Worm (Caenorhabditis elegans) whole organism, midembryonic: ENCODE measurements around the gene E02H4.5.
A peak's percentile ranks its signal among the peaks of the same experiment; 100 is the strongest.

Experiments
- T22C8.4 ChIP-seq: fragments of 200-800 bp; sonication (Bioruptor generic); IDR thresholded peaks from 2 replicates; pipeline ENCODE4 v1.3.6; 2022; ENCODE audit warnings: missing genetic modification characterization, missing compliant biosample characterization
- cog-1 ChIP-seq: sonication (generic microtip); optimal IDR thresholded peaks from 2 replicates; lab custom pipeline; 2016; ENCODE audit warnings: missing genetic modification characterization, missing compliant biosample characterization
- flt-1 ChIP-seq: fragments of 200-800 bp; sonication (Bioruptor generic); IDR thresholded peaks from 2 replicates; pipeline ENCODE4 v1.3.6; 2022; ENCODE audit warnings: missing genetic modification characterization, missing compliant biosample characterization
- klf-2 ChIP-seq: fragments of 200-800 bp; sonication (Bioruptor generic); conservative IDR thresholded peaks from 2 replicates; pipeline ENCODE4 v1.3.6; 2022; ENCODE audit warnings: missing genetic modification reagents, missing genetic modification characterization, missing compliant biosample characterization
- med-1 ChIP-seq: sonication (generic microtip); optimal IDR thresholded peaks from 2 replicates; lab custom pipeline; 2017; ENCODE audit warnings: missing genetic modification characterization, mild to moderate bottlenecking, missing compliant biosample characterization, antibody characterized with exemption, missing genetic modification reagents; ENCODE audit not compliant: insufficient read depth
- ref-1 ChIP-seq: fragments of 200-800 bp; sonication (Bioruptor generic); conservative IDR thresholded peaks from 2 replicates; pipeline ENCODE4 v1.3.6; 2022; ENCODE audit warnings: missing genetic modification reagents, missing genetic modification characterization, missing compliant biosample characterization
- tab-1 ChIP-seq: fragments of 200-800 bp; sonication (Bioruptor generic); IDR thresholded peaks from 2 replicates; pipeline ENCODE4 v1.3.6; 2022; ENCODE audit warnings: missing genetic modification characterization, missing compliant biosample characterization
- ztf-23 ChIP-seq: fragments of 200-800 bp; sonication (Bioruptor generic); IDR thresholded peaks from 2 replicates; pipeline ENCODE4 v1.3.6; 2022; ENCODE audit warnings: missing genetic modification reagents, missing genetic modification characterization, missing compliant biosample characterization
- ztf-29 ChIP-seq: fragments of 200-800 bp; sonication (Bioruptor generic); IDR thresholded peaks from 2 replicates; pipeline ENCODE4 v1.3.6; 2022; ENCODE audit warnings: missing genetic modification reagents, missing genetic modification characterization, missing compliant biosample characterization

Gene E02H4.5

ce11 chrX:14255031-14255430 is at the start of gene E02H4.5:
E02H4.5 (minus strand) TSS chrX:14255131.
- TF ChIP-seq ztf-29 (GFP tag; lab: Robert Waterston, UW) (no peak), cog-1 (tag; lab: Kevin White, UChicago) (no peak), ztf-23 (GFP tag; lab: Robert Waterston, UW) (no peak), flt-1 (GFP tag; lab: Robert Waterston, UW) (no peak), ref-1 (GFP tag; lab: Robert Waterston, UW) (no peak), med-1 (no peak), T22C8.4 (GFP tag; lab: Robert Waterston, UW) (no peak), klf-2 (GFP tag; lab: Robert Waterston, UW) (no peak), tab-1 (GFP tag; lab: Robert Waterston, UW) (no peak)

- TF ChIP-seq klf-2 (GFP tag; lab: Robert Waterston, UW): no peak
- no peak for TF ChIP-seq ztf-23 (GFP tag; lab: Robert Waterston, UW)
- no peak for TF ChIP-seq ref-1 (GFP tag; lab: Robert Waterston, UW)
- no peak for TF ChIP-seq tab-1 (GFP tag; lab: Robert Waterston, UW)
- no peak for TF ChIP-seq ztf-29 (GFP tag; lab: Robert Waterston, UW)
- no peak for TF ChIP-seq flt-1 (GFP tag; lab: Robert Waterston, UW)
- TF ChIP-seq T22C8.4 (GFP tag; lab: Robert Waterston, UW): no peak
- TF ChIP-seq med-1: no peak
Measured at ce11 chrX:14303078-14303477, 48.1 kb upstream of the E02H4.5 start, which contains the start of gene C11H1.5. C11H1.5 (minus strand) TSS chrX:14303178.

DNA sequence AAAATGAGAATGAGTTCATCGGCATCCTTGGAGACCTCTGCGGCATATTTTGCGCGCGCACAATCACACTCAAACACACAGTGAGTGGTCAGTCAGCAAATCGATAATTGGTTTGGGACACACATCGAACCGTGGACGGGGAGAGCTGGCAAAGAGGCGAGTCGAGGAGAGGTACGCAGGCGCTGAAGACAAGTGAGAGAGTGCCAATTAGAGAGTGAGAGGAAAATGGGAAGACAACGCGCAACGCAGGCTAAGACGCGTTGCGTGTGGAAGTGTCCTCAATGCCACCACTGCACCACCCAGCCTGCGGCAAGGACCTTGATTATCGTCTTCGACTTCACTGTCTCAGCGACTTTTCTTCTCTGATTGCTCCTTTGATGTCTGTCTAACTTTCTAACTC is 42.3 kb upstream of the E02H4.5 start:
- peak; percentile 24 for TF ChIP-seq cog-1 (tag; lab: Kevin White, UChicago)
- TF ChIP-seq ztf-23 (GFP tag; lab: Robert Waterston, UW): 0 out of 2 replicates have a peak, but pooled peaks have one; percentile 17
- no peak for TF ChIP-seq klf-2 (GFP tag; lab: Robert Waterston, UW)
- TF ChIP-seq T22C8.4 (GFP tag; lab: Robert Waterston, UW): peak; percentile 93
- peak; percentile 82 for TF ChIP-seq flt-1 (GFP tag; lab: Robert Waterston, UW)

DNA sequence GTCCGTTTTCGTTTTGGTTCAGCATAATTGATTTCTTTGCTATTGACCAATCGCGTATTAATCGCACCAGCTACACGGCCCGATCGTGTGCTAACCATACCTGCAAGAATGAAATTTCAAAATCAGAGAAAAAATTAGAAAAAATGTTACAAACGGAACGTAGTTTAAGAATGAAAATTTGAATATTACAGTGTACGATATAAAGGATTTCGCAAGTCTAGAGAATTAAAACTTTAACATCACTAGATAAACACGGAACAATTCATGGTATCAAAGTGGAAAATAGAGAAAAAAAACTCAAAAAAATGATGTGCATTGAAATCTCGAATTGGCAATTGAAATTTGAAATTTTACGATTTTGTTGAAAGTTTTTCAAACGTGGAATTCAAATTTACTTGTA is 41.6 kb upstream of the E02H4.5 start, which contains the start of gene madd-3:
Gene madd-3, minus strand, starts transcription at position 101 of the 400 bp plus-strand sequence.
- no peak for TF ChIP-seq flt-1 (GFP tag; lab: Robert Waterston, UW)
- no peak for TF ChIP-seq med-1
- no peak for TF ChIP-seq cog-1 (tag; lab: Kevin White, UChicago)
- TF ChIP-seq ztf-23 (GFP tag; lab: Robert Waterston, UW): no peak
- no peak for TF ChIP-seq T22C8.4 (GFP tag; lab: Robert Waterston, UW)
- no peak for TF ChIP-seq ref-1 (GFP tag; lab: Robert Waterston, UW)

DNA sequence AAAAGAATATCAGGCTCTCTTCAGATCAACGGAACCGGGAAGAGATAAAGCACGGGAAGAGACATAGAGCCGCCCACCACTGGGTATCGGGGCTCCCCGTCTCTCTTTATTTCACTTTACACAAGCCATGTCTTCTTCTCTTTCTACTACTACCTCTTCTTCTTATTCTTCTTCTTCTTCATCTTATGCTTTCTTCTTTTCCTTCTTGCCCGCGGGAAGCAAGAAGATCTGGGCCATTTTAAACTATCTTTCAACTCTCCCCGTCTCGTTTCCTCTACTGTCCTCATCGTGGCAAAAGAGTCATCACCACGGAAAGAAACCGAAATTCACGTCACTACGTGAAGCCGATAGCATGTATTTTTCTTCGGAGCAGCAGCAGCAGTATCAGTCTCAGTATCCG is 37.7 kb upstream of the E02H4.5 start:
- TF ChIP-seq cog-1 (tag; lab: Kevin White, UChicago) (no peak), klf-2 (GFP tag; lab: Robert Waterston, UW) (no peak), ztf-29 (GFP tag; lab: Robert Waterston, UW) (no peak), ref-1 (GFP tag; lab: Robert Waterston, UW) (no peak), flt-1 (GFP tag; lab: Robert Waterston, UW) (no peak), tab-1 (GFP tag; lab: Robert Waterston, UW) (no peak), ztf-23 (GFP tag; lab: Robert Waterston, UW) (no peak), T22C8.4 (GFP tag; lab: Robert Waterston, UW) (no peak), med-1 (no peak)

- TF ChIP-seq ref-1 (GFP tag; lab: Robert Waterston, UW): no peak
- no peak for TF ChIP-seq med-1
Measured at ce11 chrX:14289993-14290392, 35.1 kb upstream of the E02H4.5 start.

- TF ChIP-seq T22C8.4 (GFP tag; lab: Robert Waterston, UW) (no peak), cog-1 (tag; lab: Kevin White, UChicago) (no peak), ztf-29 (GFP tag; lab: Robert Waterston, UW) (no peak), ztf-23 (GFP tag; lab: Robert Waterston, UW) (no peak), tab-1 (GFP tag; lab: Robert Waterston, UW) (no peak), med-1 (no peak), klf-2 (GFP tag; lab: Robert Waterston, UW) (no peak), ref-1 (GFP tag; lab: Robert Waterston, UW) (no peak), flt-1 (GFP tag; lab: Robert Waterston, UW) (no peak)
Measured at ce11 chrX:14287888-14288287, 33.0 kb upstream of the E02H4.5 start.

DNA sequence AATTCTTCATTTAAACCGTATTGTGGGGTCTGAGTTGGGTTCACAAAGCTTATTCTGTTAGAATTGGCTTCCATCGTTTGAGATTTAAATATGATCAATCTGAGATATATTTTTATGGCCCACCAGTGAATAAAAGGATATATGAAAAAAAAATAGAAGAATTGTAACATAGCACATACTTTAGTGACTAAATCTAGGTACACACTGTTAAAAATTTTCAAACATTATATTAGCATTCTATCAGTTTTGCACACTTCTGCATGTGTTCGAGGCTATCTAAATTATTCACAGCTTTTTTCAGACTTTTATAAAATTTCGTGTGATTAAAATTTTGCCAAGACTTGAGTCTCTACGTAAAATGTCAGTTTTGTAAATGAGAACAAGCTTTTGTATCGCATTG is 26.6 kb upstream of the E02H4.5 start, which contains the start of gene E02H4.2:
Gene E02H4.2, minus strand, starts transcription at position 101 of the 400 bp plus-strand sequence.
- TF ChIP-seq ref-1 (GFP tag; lab: Robert Waterston, UW) (no peak), ztf-29 (GFP tag; lab: Robert Waterston, UW) (no peak), flt-1 (GFP tag; lab: Robert Waterston, UW) (no peak), T22C8.4 (GFP tag; lab: Robert Waterston, UW) (no peak), ztf-23 (GFP tag; lab: Robert Waterston, UW) (no peak), klf-2 (GFP tag; lab: Robert Waterston, UW) (no peak), cog-1 (tag; lab: Kevin White, UChicago) (no peak), tab-1 (GFP tag; lab: Robert Waterston, UW) (no peak), med-1 (no peak)

ce11 chrX:14267781-14268180 is 12.8 kb upstream of the E02H4.5 start, which contains the start of gene del-1:
del-1 (plus strand) TSS chrX:14268081.
- no peak for TF ChIP-seq tab-1 (GFP tag; lab: Robert Waterston, UW)
- TF ChIP-seq ztf-23 (GFP tag; lab: Robert Waterston, UW): no peak
- no peak for TF ChIP-seq ref-1 (GFP tag; lab: Robert Waterston, UW)
- no peak for TF ChIP-seq med-1
- no peak for TF ChIP-seq flt-1 (GFP tag; lab: Robert Waterston, UW)
- TF ChIP-seq T22C8.4 (GFP tag; lab: Robert Waterston, UW): no peak
- TF ChIP-seq cog-1 (tag; lab: Kevin White, UChicago): no peak
- no peak for TF ChIP-seq klf-2 (GFP tag; lab: Robert Waterston, UW)
- no peak for TF ChIP-seq ztf-29 (GFP tag; lab: Robert Waterston, UW)
